Fruit fly (Drosophila melanogaster) whole organism, prepupa: ENCODE results near the gene CG13074.

Experiments
- CG10631 ChIP-seq: fragments of 200-800 bp; sonication (Bioruptor generic); optimal IDR thresholded peaks from 2 replicates; lab custom pipeline; 2016; ENCODE audit warnings: missing biosample characterization, missing genetic modification characterization
- CG11294 ChIP-seq: fragments of 200-800 bp; sonication (Bioruptor generic); IDR thresholded peaks from 2 replicates; pipeline ENCODE4 v1.3.6; 2022; ENCODE audit warnings: missing biosample characterization, missing genetic modification characterization
- CG11762 ChIP-seq: fragments of 200-800 bp; sonication (Bioruptor generic); optimal IDR thresholded peaks from 3 replicates; lab custom pipeline; 2016; ENCODE audit warnings: missing biosample characterization, missing genetic modification characterization; ENCODE audit not compliant: insufficient read depth
- CG11902 ChIP-seq: fragments of 200-800 bp; sonication (Bioruptor generic); optimal IDR thresholded peaks from 3 replicates; lab custom pipeline; 2016; ENCODE audit warnings: missing biosample characterization, missing genetic modification characterization
- CG15336 ChIP-seq: fragments of 200-800 bp; sonication (Bioruptor generic); IDR thresholded peaks from 2 replicates; pipeline ENCODE4 v1.3.6; 2022; ENCODE audit warnings: missing biosample characterization, missing genetic modification characterization
- CG1621 ChIP-seq: fragments of 200-800 bp; sonication (Bioruptor generic); optimal IDR thresholded peaks from 3 replicates; lab custom pipeline; 2018; ENCODE audit warnings: missing biosample characterization, mild to moderate bottlenecking, missing genetic modification characterization
- CG3032 ChIP-seq: fragments of 200-800 bp; optimal IDR thresholded peaks from 2 replicates; lab custom pipeline; 2019; ENCODE audit warnings: missing biosample characterization, mild to moderate bottlenecking, missing genetic modification characterization, moderate library complexity
- CG31627 ChIP-seq: fragments of 200-800 bp; sonication (Bioruptor generic); optimal IDR thresholded peaks from 3 replicates; lab custom pipeline; 2016; ENCODE audit warnings: missing biosample characterization, missing genetic modification characterization
- CG32006 ChIP-seq: fragments of 200-800 bp; sonication (Bioruptor generic); optimal IDR thresholded peaks from 3 replicates; lab custom pipeline; 2017; ENCODE audit warnings: missing biosample characterization, mild to moderate bottlenecking, missing genetic modification characterization
- CG4318 ChIP-seq: fragments of 200-800 bp; sonication (Bioruptor generic); optimal IDR thresholded peaks from 3 replicates; lab custom pipeline; 2017; ENCODE audit warnings: missing biosample characterization, mild to moderate bottlenecking, missing genetic modification characterization
- CG6163 ChIP-seq: fragments of 200-800 bp; sonication (Bioruptor generic); IDR thresholded peaks from 3 replicates; pipeline ENCODE4 v1.3.6; 2022; ENCODE audit warnings: missing biosample characterization, missing genetic modification characterization
- CG6792 ChIP-seq: fragments of 200-800 bp; sonication (Bioruptor generic); optimal IDR thresholded peaks from 3 replicates; lab custom pipeline; 2016; ENCODE audit warnings: missing biosample characterization, missing genetic modification characterization
- CG7368 ChIP-seq: fragments of 200-800 bp; sonication (Bioruptor generic); optimal IDR thresholded peaks from 3 replicates; lab custom pipeline; 2016; ENCODE audit warnings: missing biosample characterization, missing genetic modification characterization
- CG8119 ChIP-seq: fragments of 200-800 bp; sonication (Bioruptor generic); IDR thresholded peaks from 3 replicates; pipeline ENCODE4 v1.3.6; 2022; ENCODE audit warnings: missing biosample characterization, missing genetic modification characterization
- CG8319 ChIP-seq: fragments of 200-800 bp; sonication (Bioruptor generic); optimal IDR thresholded peaks from 3 replicates; lab custom pipeline; 2016; ENCODE audit warnings: missing biosample characterization, missing genetic modification characterization
- CG8632 ChIP-seq: fragments of 200-800 bp; sonication (Bioruptor generic); optimal IDR thresholded peaks from 3 replicates; lab custom pipeline; 2016; ENCODE audit warnings: missing biosample characterization, missing genetic modification characterization
- CG9139 ChIP-seq: fragments of 200-800 bp; sonication (Bioruptor generic); optimal IDR thresholded peaks from 3 replicates; lab custom pipeline; 2017; ENCODE audit warnings: missing biosample characterization, mild to moderate bottlenecking, missing genetic modification characterization
- Eip75B ChIP-seq: fragments of 200-800 bp; sonication (Bioruptor generic); optimal IDR thresholded peaks from 3 replicates; lab custom pipeline; 2016; ENCODE audit warnings: missing biosample characterization, missing genetic modification characterization
- Eip78C ChIP-seq: fragments of 200-800 bp; sonication (Bioruptor generic); peaks from one replicate; lab custom pipeline; 2016; ENCODE audit warnings: missing biosample characterization, missing genetic modification characterization
- Eip93F ChIP-seq: fragments of 200-800 bp; sonication (Bioruptor generic); optimal IDR thresholded peaks from 2 replicates; lab custom pipeline; 2016; ENCODE audit warnings: missing biosample characterization, mild to moderate bottlenecking, missing genetic modification characterization
- Ets21C ChIP-seq: fragments of 200-800 bp; sonication (Bioruptor generic); optimal IDR thresholded peaks from 3 replicates; lab custom pipeline; 2016; ENCODE audit warnings: missing biosample characterization, missing genetic modification characterization
- Ets96B ChIP-seq: fragments of 200-800 bp; optimal IDR thresholded peaks from 2 replicates; lab custom pipeline; 2019; ENCODE audit warnings: missing biosample characterization, mild to moderate bottlenecking, missing genetic modification characterization, moderate library complexity
- Gug ChIP-seq: fragments of 200-800 bp; sonication (Bioruptor generic); IDR thresholded peaks from 2 replicates; pipeline ENCODE4 v1.3.6; 2022; ENCODE audit warnings: missing biosample characterization, missing genetic modification characterization
- Hr38 ChIP-seq: sonication (Bioruptor generic); optimal IDR thresholded peaks from 2 replicates; lab custom pipeline; 2016; ENCODE audit warnings: missing biosample characterization, missing genetic modification characterization
- Hr39 ChIP-seq: fragments of 200-800 bp; sonication (Bioruptor generic); optimal IDR thresholded peaks from 2 replicates; lab custom pipeline; 2016; ENCODE audit warnings: missing biosample characterization, missing genetic modification characterization
- Lpt ChIP-seq: fragments of 200-800 bp; sonication (Bioruptor generic); optimal IDR thresholded peaks from 3 replicates; lab custom pipeline; 2016; ENCODE audit warnings: missing biosample characterization, missing genetic modification characterization
- OdsH ChIP-seq: fragments of 200-800 bp; sonication (Bioruptor generic); optimal IDR thresholded peaks from 3 replicates; lab custom pipeline; 2016; ENCODE audit warnings: missing biosample characterization, missing genetic modification characterization
- Sox14 ChIP-seq: fragments of 200-800 bp; sonication (Bioruptor generic); optimal IDR thresholded peaks from 3 replicates; lab custom pipeline; 2016; ENCODE audit warnings: missing biosample characterization, missing genetic modification characterization
- Sox15 ChIP-seq: fragments of 200-800 bp; sonication (Bioruptor generic); optimal IDR thresholded peaks from 3 replicates; lab custom pipeline; 2016; ENCODE audit warnings: missing biosample characterization, missing genetic modification characterization
- acj6 ChIP-seq: fragments of 200-800 bp; sonication (Bioruptor generic); optimal IDR thresholded peaks from 3 replicates; lab custom pipeline; 2016; ENCODE audit warnings: missing biosample characterization, missing genetic modification characterization
- cyc ChIP-seq: fragments of 200-800 bp; sonication (Bioruptor generic); optimal IDR thresholded peaks from 3 replicates; lab custom pipeline; 2016; ENCODE audit warnings: missing biosample characterization, missing genetic modification characterization
- dac ChIP-seq: fragments of 200-800 bp; sonication (Bioruptor generic); optimal IDR thresholded peaks from 2 replicates; lab custom pipeline; 2017; ENCODE audit warnings: missing biosample characterization, mild to moderate bottlenecking, missing genetic modification characterization
- dsx ChIP-seq: fragments of 200-800 bp; optimal IDR thresholded peaks from 3 replicates; lab custom pipeline; 2019; ENCODE audit warnings: missing biosample characterization, mild to moderate bottlenecking, missing genetic modification characterization, moderate library complexity; ENCODE audit not compliant: poor library complexity, severe bottlenecking
- eg ChIP-seq: fragments of 200-800 bp; sonication (Bioruptor generic); IDR thresholded peaks from 3 replicates; pipeline ENCODE4 v1.3.6; 2022; ENCODE audit warnings: missing biosample characterization, missing genetic modification characterization
- esn ChIP-seq: fragments of 200-800 bp; sonication (Bioruptor generic); optimal IDR thresholded peaks from 2 replicates; lab custom pipeline; 2016; ENCODE audit warnings: missing biosample characterization, mild to moderate bottlenecking, missing genetic modification characterization, moderate library complexity
- fd59A ChIP-seq: fragments of 200-800 bp; sonication (Bioruptor generic); optimal IDR thresholded peaks from 2 replicates; lab custom pipeline; 2017; ENCODE audit warnings: missing biosample characterization, mild to moderate bottlenecking, missing genetic modification characterization, missing genetic modification reagents
- fd85E ChIP-seq: fragments of 200-800 bp; sonication (Bioruptor generic); optimal IDR thresholded peaks from 3 replicates; lab custom pipeline; 2016; ENCODE audit warnings: missing biosample characterization, missing genetic modification characterization
- fkh ChIP-seq: fragments of 200-800 bp; sonication (Bioruptor generic); optimal IDR thresholded peaks from 3 replicates; lab custom pipeline; 2017; ENCODE audit warnings: missing biosample characterization, mild to moderate bottlenecking, missing genetic modification characterization, moderate library complexity
- lz ChIP-seq: fragments of 200-800 bp; sonication (Bioruptor generic); optimal IDR thresholded peaks from 3 replicates; lab custom pipeline; 2016; ENCODE audit warnings: missing biosample characterization, missing genetic modification characterization
- net ChIP-seq: fragments of 200-800 bp; sonication (Bioruptor generic); optimal IDR thresholded peaks from 3 replicates; lab custom pipeline; 2016; ENCODE audit warnings: missing biosample characterization, missing genetic modification characterization
- salr ChIP-seq, 2 experiments: fragments of 200-800 bp; sonication (Bioruptor generic); optimal IDR thresholded peaks; 3 replicates each; lab custom pipeline; 2016 to 2018; ENCODE audit warnings: missing biosample characterization in 2 of 2, missing genetic modification characterization in 2 of 2, mild to moderate bottlenecking in 1 of 2

The CG13074 gene

dm6 chr3L:16112069-16112820 is 15.0 kb upstream of the CG13074 start, which contains the start of gene Zn72D:
Gene Zn72D (minus strand): TSS chr3L:16112626.
- no peak for TF ChIP-seq Gug (GFP tag; lab: Robert Waterston, UW)
- TF ChIP-seq Eip78C (GFP tag; lab: Kevin White, UChicago), result peak; percentile 66

dm6 chr3L:16105528-16105927 is 8.2 kb upstream of the CG13074 start, which contains the start of the genes IntS9 and CG43295:
Gene IntS9 (minus strand): TSS chr3L:16105627.
Gene CG43295 (plus strand): TSS chr3L:16105852.
- peak; percentile 76 for TF ChIP-seq Sox15 (GFP tag; lab: Kevin White, UChicago)
- TF ChIP-seq CG1621 (tag; lab: Kevin White, UChicago), result no peak
- TF ChIP-seq eg (GFP tag; lab: Robert Waterston, UW), result peak; percentile 87
- peak; percentile 30 for TF ChIP-seq Eip93F (GFP tag; lab: Kevin White, UChicago)
- peak; percentile 76 for TF ChIP-seq CG3032 (tag; lab: Kevin White, UChicago)
- peak in 1 of 2 experiments; percentile 62 for TF ChIP-seq salr (GFP tag; optimal IDR thresholded peaks at IDR 0.05; lab: Kevin White, UChicago)
- TF ChIP-seq Hr38 (GFP tag; lab: Kevin White, UChicago), result peak; percentile 77
- no peak for TF ChIP-seq dsx (GFP tag; lab: Kevin White, UChicago)
- no peak for TF ChIP-seq fd85E
- peak; percentile 71 for TF ChIP-seq CG11902 (GFP tag; lab: Kevin White, UChicago)
- no peak for TF ChIP-seq dac (GFP tag; lab: Kevin White, UChicago)
- peak; percentile 87 for TF ChIP-seq CG10631 (GFP tag; lab: Kevin White, UChicago)
- TF ChIP-seq Lpt (GFP tag; lab: Kevin White, UChicago), result no peak
- TF ChIP-seq CG8319 (GFP tag; lab: Kevin White, UChicago), result peak; percentile 83
- TF ChIP-seq CG32006 (GFP tag; lab: Kevin White, UChicago), result no peak
- peak; percentile 77 for TF ChIP-seq CG7368
- no peak for TF ChIP-seq Eip75B (GFP tag; lab: Kevin White, UChicago)
- peak; percentile 84 for TF ChIP-seq CG11762 (GFP tag; lab: Kevin White, UChicago)
- TF ChIP-seq CG11294, result peak; percentile 64
- peak; percentile 70 for TF ChIP-seq Gug (GFP tag; lab: Robert Waterston, UW)
- TF ChIP-seq CG8119, result no peak; the same call in 2 of the 3 replicates
- no peak for TF ChIP-seq CG4318 (GFP tag; lab: Kevin White, UChicago)
- TF ChIP-seq acj6, result peak; percentile 91
- TF ChIP-seq CG6163 (GFP tag; lab: Robert Waterston, UW), result peak; percentile 91
- no peak for TF ChIP-seq net (GFP tag; lab: Kevin White, UChicago)
- no peak for TF ChIP-seq CG9139
- peak; percentile 90 for TF ChIP-seq lz
- TF ChIP-seq Sox14, result peak; percentile 97
- peak; percentile 93 for TF ChIP-seq esn
- peak; percentile 92 for TF ChIP-seq Hr39
- TF ChIP-seq Ets96B (tag; lab: Kevin White, UChicago), result peak; percentile 79
- TF ChIP-seq CG31627 (GFP tag; lab: Kevin White, UChicago), result peak; percentile 92
- TF ChIP-seq Eip78C (GFP tag; lab: Kevin White, UChicago), result no peak
- peak; percentile 91 for TF ChIP-seq cyc (GFP tag; lab: Kevin White, UChicago)
- peak; percentile 58 for TF ChIP-seq fd59A (GFP tag; lab: Kevin White, UChicago)
- peak; percentile 80 for TF ChIP-seq CG15336 (GFP tag; lab: Robert Waterston, UW)
- peak; percentile 75 for TF ChIP-seq CG8632 (GFP tag; lab: Kevin White, UChicago)
- no peak for TF ChIP-seq OdsH (GFP tag; lab: Kevin White, UChicago)
- peak; percentile 46 for TF ChIP-seq fkh
- TF ChIP-seq Ets21C (GFP tag; lab: Kevin White, UChicago), result peak; percentile 88
- TF ChIP-seq CG6792 (GFP tag; lab: Kevin White, UChicago), result peak; percentile 85
